Worm (Caenorhabditis elegans) whole organism, young adult: ENCODE data around the gene srj-50.
A peak's percentile ranks its signal among the peaks of the same experiment; 100 is the strongest.

ENCODE experiments used
- C17E4.6 ChIP-seq: fragments of 200-800 bp; sonication (Bioruptor generic); IDR thresholded peaks from 2 replicates; pipeline ENCODE4 v1.3.6; 2022; ENCODE audit warnings: missing genetic modification reagents, missing genetic modification characterization, missing compliant biosample characterization
- D2030.7 ChIP-seq: fragments of 200-800 bp; sonication (Bioruptor generic); IDR thresholded peaks from 2 replicates; pipeline ENCODE4 v1.3.6; 2022; ENCODE audit warnings: missing genetic modification reagents, missing genetic modification characterization, missing compliant biosample characterization
- F33H1.4 ChIP-seq: fragments of 200-800 bp; sonication (Bioruptor generic); IDR thresholded peaks from 2 replicates; pipeline ENCODE4 v1.3.6; 2022; ENCODE audit warnings: missing genetic modification reagents, missing genetic modification characterization, missing compliant biosample characterization
- F52B5.7 ChIP-seq: sonication (generic microtip); optimal IDR thresholded peaks from 2 replicates; lab custom pipeline; 2016; ENCODE audit warnings: mild to moderate bottlenecking, missing genetic modification characterization, missing compliant biosample characterization
- T26A5.8 ChIP-seq: sonication (generic microtip); optimal IDR thresholded peaks from 2 replicates; lab custom pipeline; 2016; ENCODE audit warnings: missing genetic modification characterization, missing compliant biosample characterization
- bed-1 ChIP-seq: fragments of 200-800 bp; sonication (Bioruptor generic); IDR thresholded peaks from 2 replicates; pipeline ENCODE4 v1.3.6; 2022; ENCODE audit warnings: missing genetic modification reagents, missing genetic modification characterization, missing compliant biosample characterization
- ceh-79 ChIP-seq: sonication (generic microtip); optimal IDR thresholded peaks from 2 replicates; lab custom pipeline; 2017; ENCODE audit warnings: mild to moderate bottlenecking, missing genetic modification characterization, missing compliant biosample characterization
- ceh-91 ChIP-seq: fragments of 200-800 bp; sonication (Bioruptor generic); IDR thresholded peaks from 2 replicates; pipeline ENCODE4 v1.3.6; 2022; ENCODE audit warnings: missing genetic modification reagents, missing genetic modification characterization, missing compliant biosample characterization
- dox-1 ChIP-seq: fragments of 200-800 bp; sonication (Bioruptor generic); IDR thresholded peaks from 2 replicates; pipeline ENCODE4 v1.3.6; 2022; ENCODE audit warnings: missing genetic modification reagents, missing genetic modification characterization, missing compliant biosample characterization
- dpff-1 ChIP-seq: sonication (generic microtip); optimal IDR thresholded peaks from 2 replicates; lab custom pipeline; 2017; ENCODE audit warnings: mild to moderate bottlenecking, missing genetic modification characterization, missing compliant biosample characterization
- egl-18 ChIP-seq: fragments of 200-800 bp; sonication (Bioruptor generic); IDR thresholded peaks from 2 replicates; pipeline ENCODE4 v1.3.6; 2022; ENCODE audit warnings: missing genetic modification reagents, missing genetic modification characterization, missing compliant biosample characterization
- egrh-3 ChIP-seq: fragments of 200-800 bp; sonication (Bioruptor generic); IDR thresholded peaks from 2 replicates; pipeline ENCODE4 v1.3.6; 2022; ENCODE audit warnings: missing genetic modification reagents, missing genetic modification characterization, missing compliant biosample characterization
- fkh-3 ChIP-seq: sonication (generic microtip); optimal IDR thresholded peaks from 2 replicates; lab custom pipeline; 2016; ENCODE audit warnings: mild to moderate bottlenecking, missing genetic modification characterization, missing compliant biosample characterization
- gei-17 ChIP-seq: fragments of 200-800 bp; sonication (Bioruptor generic); optimal IDR thresholded peaks from 2 replicates; lab custom pipeline; 2018; ENCODE audit warnings: mild to moderate bottlenecking, missing genetic modification characterization, missing compliant biosample characterization
- hlh-12 ChIP-seq: sonication (generic microtip); optimal IDR thresholded peaks from 2 replicates; lab custom pipeline; 2016; ENCODE audit warnings: missing genetic modification characterization, missing compliant biosample characterization
- hlh-26 ChIP-seq: fragments of 200-800 bp; sonication (Bioruptor generic); conservative IDR thresholded peaks from 2 replicates; pipeline ENCODE4 v1.3.6; 2022; ENCODE audit warnings: missing genetic modification reagents, missing genetic modification characterization, missing compliant biosample characterization
- hmg-1.2 ChIP-seq: fragments of 200-800 bp; sonication (Bioruptor generic); IDR thresholded peaks from 2 replicates; pipeline ENCODE4 v1.3.6; 2022; ENCODE audit warnings: missing genetic modification reagents, missing genetic modification characterization, missing compliant biosample characterization
- let-526 ChIP-seq: fragments of 200-800 bp; sonication (Bioruptor generic); IDR thresholded peaks from 2 replicates; pipeline ENCODE4 v1.3.6; 2022; ENCODE audit warnings: missing genetic modification reagents, missing genetic modification characterization, missing compliant biosample characterization
- lin-35 ChIP-seq, 3 experiments: fragments of 150-350 bp in 2 of 3; sonication (generic microtip) in 1 of 3; optimal IDR thresholded peaks; 2 replicates each; lab custom pipeline; 2014 to 2018; ENCODE audit warnings: missing biosample characterization in 3 of 3, missing genetic modification characterization in 3 of 3, missing genetic modification reagents in 3 of 3
- lir-1 ChIP-seq: fragments of 200-800 bp; sonication (Bioruptor generic); conservative IDR thresholded peaks from 2 replicates; pipeline ENCODE4 v1.3.6; 2022; ENCODE audit warnings: missing genetic modification reagents, missing genetic modification characterization, missing compliant biosample characterization
- lsl-1 ChIP-seq: fragments of 200-800 bp; sonication (Bioruptor generic); optimal IDR thresholded peaks from 2 replicates; lab custom pipeline; 2018; ENCODE audit warnings: mild to moderate bottlenecking, missing genetic modification characterization, moderate library complexity, missing compliant biosample characterization
- lsy-27 ChIP-seq: sonication (generic microtip); optimal IDR thresholded peaks from 2 replicates; lab custom pipeline; 2017; ENCODE audit warnings: missing genetic modification characterization, mild to moderate bottlenecking, missing compliant biosample characterization, antibody characterized with exemption, missing genotype, borderline replicate concordance; ENCODE audit not compliant: insufficient read depth
- madf-8 ChIP-seq: fragments of 200-800 bp; sonication (Bioruptor generic); conservative IDR thresholded peaks from 2 replicates; pipeline ENCODE4 v1.3.6; 2022; ENCODE audit warnings: missing genetic modification reagents, missing genetic modification characterization, missing compliant biosample characterization
- mxl-1 ChIP-seq: sonication (generic microtip); optimal IDR thresholded peaks from 2 replicates; lab custom pipeline; 2016; ENCODE audit warnings: missing genetic modification characterization, missing compliant biosample characterization
- nhr-179 ChIP-seq: sonication (generic microtip); optimal IDR thresholded peaks from 2 replicates; lab custom pipeline; 2016; ENCODE audit warnings: mild to moderate bottlenecking, missing genetic modification characterization, missing compliant biosample characterization
- nhr-27 ChIP-seq: fragments of 200-800 bp; sonication (Bioruptor generic); optimal IDR thresholded peaks from 2 replicates; lab custom pipeline; 2018; ENCODE audit warnings: mild to moderate bottlenecking, missing genetic modification characterization, moderate library complexity, missing compliant biosample characterization
- pbrm-1 ChIP-seq: fragments of 200-800 bp; sonication (Bioruptor generic); IDR thresholded peaks from 2 replicates; pipeline ENCODE4 v1.3.6; 2022; ENCODE audit warnings: missing genetic modification reagents, missing genetic modification characterization, missing compliant biosample characterization
- repo-1 ChIP-seq: sonication (generic microtip); optimal IDR thresholded peaks from 2 replicates; lab custom pipeline; 2017; ENCODE audit warnings: mild to moderate bottlenecking, missing genetic modification characterization, missing compliant biosample characterization
- sdz-38 ChIP-seq: sonication (generic microtip); optimal IDR thresholded peaks from 2 replicates; lab custom pipeline; 2016; ENCODE audit warnings: missing genotype, missing genetic modification characterization, missing compliant biosample characterization
- snpc-1.1 ChIP-seq: sonication (generic microtip); optimal IDR thresholded peaks from 2 replicates; lab custom pipeline; 2017; ENCODE audit warnings: missing genetic modification characterization, mild to moderate bottlenecking, missing compliant biosample characterization, antibody characterized with exemption, moderate library complexity, missing genotype, missing genetic modification reagents; ENCODE audit not compliant: insufficient read depth
- somi-1 ChIP-seq: fragments of 200-800 bp; sonication (Bioruptor generic); optimal IDR thresholded peaks from 2 replicates; lab custom pipeline; 2018; ENCODE audit warnings: mild to moderate bottlenecking, missing genetic modification characterization, missing compliant biosample characterization
- tbx-9 ChIP-seq: sonication (generic microtip); optimal IDR thresholded peaks from 2 replicates; lab custom pipeline; 2016; ENCODE audit warnings: borderline replicate concordance, missing genetic modification characterization, inconsistent platforms, missing compliant biosample characterization
- zfh-2 ChIP-seq: fragments of 200-800 bp; sonication (Bioruptor generic); conservative IDR thresholded peaks from 2 replicates; pipeline ENCODE4 v1.3.6; 2022; ENCODE audit warnings: missing genetic modification reagents, missing genetic modification characterization, missing compliant biosample characterization
- ztf-18 ChIP-seq: sonication (generic microtip); optimal IDR thresholded peaks from 2 replicates; lab custom pipeline; 2016; ENCODE audit warnings: missing genotype, mild to moderate bottlenecking, missing genetic modification characterization, missing compliant biosample characterization
- ztf-22 ChIP-seq: fragments of 200-800 bp; sonication (Bioruptor generic); optimal IDR thresholded peaks from 2 replicates; lab custom pipeline; 2018; ENCODE audit warnings: mild to moderate bottlenecking, missing genetic modification characterization, moderate library complexity, missing compliant biosample characterization
- ztf-25 ChIP-seq: fragments of 200-800 bp; sonication (Bioruptor generic); IDR thresholded peaks from 2 replicates; pipeline ENCODE4 v1.3.6; 2022; ENCODE audit warnings: missing genetic modification reagents, missing genetic modification characterization, missing compliant biosample characterization
- ztf-26 ChIP-seq: sonication (generic microtip); optimal IDR thresholded peaks from 2 replicates; lab custom pipeline; 2017; ENCODE audit warnings: missing genetic modification characterization, missing compliant biosample characterization

The srj-50 gene

ce11 chrV:2801955-2802354 is 30.8 kb upstream of the srj-50 start:
- TF ChIP-seq bed-1 (GFP tag; lab: Robert Waterston, UW) (no peak), madf-8 (no peak), dpff-1 (no peak), snpc-1.1 (no peak), ztf-25 (GFP tag; lab: Robert Waterston, UW) (no peak), hlh-12 (tag; lab: Kevin White, UChicago) (no peak), ztf-18 (no peak), pbrm-1 (GFP tag; lab: Robert Waterston, UW) (no peak), egrh-3 (GFP tag; lab: Robert Waterston, UW) (no peak), somi-1 (GFP tag; lab: Kevin White, UChicago) (no peak), sdz-38 (no peak), ceh-79 (no peak), F33H1.4 (no peak), hlh-26 (GFP tag; lab: Robert Waterston, UW) (no peak), lsl-1 (GFP tag; lab: Kevin White, UChicago) (no peak), lin-35 (GFP tag; optimal IDR thresholded peaks at IDR 0.05; lab: Kevin White, UChicago) (no peak), hmg-1.2 (GFP tag; lab: Robert Waterston, UW) (no peak)
- TF ChIP-seq, all 124 proteins: peak for 0

ce11 chrV:2803258-2803657 is 29.5 kb upstream of the srj-50 start:
- TF ChIP-seq zfh-2 (GFP tag; lab: Robert Waterston, UW) (peak; percentile 57), ztf-26 (tag; lab: Kevin White, UChicago) (no peak)

DNA sequence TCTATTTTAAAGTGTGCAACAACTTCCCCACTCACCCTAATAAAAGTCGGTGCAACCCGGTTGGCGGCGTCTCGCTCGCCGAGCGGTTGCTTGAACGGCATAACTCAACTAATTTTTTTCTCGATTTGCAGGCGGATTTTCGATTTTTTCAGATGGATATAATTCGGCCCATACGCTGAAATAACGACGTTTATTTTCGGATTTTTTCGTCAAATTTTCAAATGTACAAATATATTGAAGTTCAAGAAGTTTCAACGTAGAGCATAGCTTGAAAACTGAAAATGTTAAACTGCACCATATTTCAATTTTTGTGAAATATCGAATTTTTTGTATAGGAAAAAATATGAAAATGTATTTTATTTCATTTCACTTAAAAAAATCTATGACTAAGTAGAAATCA is 25.0 kb upstream of the srj-50 start, which contains the start of gene ketn-1:
TSS of gene ketn-1 (minus strand) at position 101 of the 400 bp plus-strand sequence.
- TF ChIP-seq egl-18 (GFP tag; lab: Robert Waterston, UW) (no peak), dox-1 (GFP tag; lab: Robert Waterston, UW) (no peak), F52B5.7 (tag; lab: Kevin White, UChicago) (no peak), lin-35 (GFP tag; optimal IDR thresholded peaks at IDR 0.05; lab: Kevin White, UChicago) (no peak), lir-1 (GFP tag; lab: Robert Waterston, UW) (no peak), T26A5.8 (tag; lab: Kevin White, UChicago) (no peak), ztf-22 (GFP tag; lab: Kevin White, UChicago) (no peak), mxl-1 (tag; lab: Kevin White, UChicago) (no peak), ceh-91 (GFP tag; lab: Robert Waterston, UW) (no peak), nhr-179 (tag; lab: Kevin White, UChicago) (no peak), lsy-27 (tag; lab: Kevin White, UChicago) (no peak), fkh-3 (no peak), tbx-9 (tag; lab: Kevin White, UChicago) (no peak), C17E4.6 (GFP tag; lab: Robert Waterston, UW) (no peak), nhr-27 (no peak), D2030.7 (GFP tag; lab: Robert Waterston, UW) (no peak), repo-1 (tag; lab: Kevin White, UChicago) (no peak), let-526 (GFP tag; lab: Robert Waterston, UW) (no peak), gei-17 (no peak)
